Worm (Caenorhabditis elegans): Measurements from ENCODE around the gene clec-177.

DNA sequence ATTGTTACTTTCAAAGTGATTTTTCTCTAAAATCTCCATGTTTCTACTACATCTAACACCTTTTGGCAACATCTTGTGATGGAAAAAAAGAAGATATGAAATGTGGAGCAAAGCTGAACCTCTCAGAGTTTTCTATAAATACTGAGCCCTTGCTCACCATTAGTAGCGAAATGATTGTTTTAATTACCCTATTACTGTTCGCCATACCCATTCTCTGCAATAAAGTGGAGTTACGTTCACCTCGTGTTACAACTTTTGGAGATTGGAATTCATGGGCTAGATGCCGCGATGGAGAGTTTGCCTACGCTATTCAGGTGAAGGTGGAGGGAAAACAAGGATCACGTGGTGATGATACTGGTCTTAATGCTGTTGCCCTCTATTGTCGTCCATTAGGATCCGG, 22.5 kb upstream of the clec-177 start, which contains the start of gene txt-3:
- no peak for TF ChIP-seq ama-1 (optimal IDR thresholded peaks at IDR 0.05)
- no peak for TF ChIP-seq pes-1 (GFP tag; IDR thresholded peaks at IDR 0.05)
- no peak for TF ChIP-seq tra-4 (tag; optimal IDR thresholded peaks at IDR 0.05)
- no peak for TF ChIP-seq hmg-4 (GFP tag; optimal IDR thresholded peaks at IDR 0.05)
- no peak for TF ChIP-seq ets-7 (tag; optimal IDR thresholded peaks at IDR 0.05)
- no peak for TF ChIP-seq tbx-11 (GFP tag; IDR thresholded peaks at IDR 0.05)
- TF ChIP-seq flt-1 (GFP tag; IDR thresholded peaks at IDR 0.05): no peak
- TF ChIP-seq aly-1 (tag; optimal IDR thresholded peaks at IDR 0.05): no peak
- no peak for TF ChIP-seq hnd-1 (tag; optimal IDR thresholded peaks at IDR 0.05)
- TF ChIP-seq sea-1 (GFP tag; conservative IDR thresholded peaks at IDR 0.05): no peak
- no peak for TF ChIP-seq F13C5.2 (tag; optimal IDR thresholded peaks at IDR 0.05)
- no peak for TF ChIP-seq scrt-1 (GFP tag; IDR thresholded peaks at IDR 0.05)

Data from whole organism, early embryonic.